Worm (Caenorhabditis elegans): ENCODE results near the gene memi-3.

The memi-3 gene

ce11 chrIV:11363806-11364562 lies 39.2 kb downstream of the memi-3 start:
- TF ChIP-seq hlh-13 (GFP tag; optimal IDR thresholded peaks at IDR 0.05) (no peak), nfya-1 (tag; optimal IDR thresholded peaks at IDR 0.05) (peak; percentile 5), Y22D7AL.16 (tag; optimal IDR thresholded peaks at IDR 0.05) (no peak), tbx-2 (tag; optimal IDR thresholded peaks at IDR 0.05) (peak; percentile 0)

ce11 chrIV:11361409-11361808 lies 41.7 kb downstream of the memi-3 start, which contains the start of gene T01G1.4:
TSS of gene T01G1.4 (minus strand) at chrIV:11361509.
- TF ChIP-seq unc-86 (tag; optimal IDR thresholded peaks at IDR 0.05) (no peak), sox-4 (tag; optimal IDR thresholded peaks at IDR 0.05) (no peak), ceh-9 (tag; optimal IDR thresholded peaks at IDR 0.05) (no peak), ceh-18 (tag; optimal IDR thresholded peaks at IDR 0.05) (no peak), pha-2 (tag; optimal IDR thresholded peaks at IDR 0.05) (no peak), unc-42 (tag; optimal IDR thresholded peaks at IDR 0.05) (no peak), ztf-16 (tag; optimal IDR thresholded peaks at IDR 0.05) (no peak), tbx-7 (tag; optimal IDR thresholded peaks at IDR 0.05) (no peak), syd-9 (tag; optimal IDR thresholded peaks at IDR 0.05) (no peak), zip-5 (tag; optimal IDR thresholded peaks at IDR 0.05) (no peak), ceh-14 (tag; optimal IDR thresholded peaks at IDR 0.05) (no peak), hlh-15 (tag; optimal IDR thresholded peaks at IDR 0.05) (no peak), dmd-4 (tag; optimal IDR thresholded peaks at IDR 0.05; ENCODE audit: borderline replicate concordance) (no peak), tbx-2 (tag; optimal IDR thresholded peaks at IDR 0.05) (no peak), ceh-24 (tag; optimal IDR thresholded peaks at IDR 0.05) (no peak), unc-3 (GFP tag; conservative IDR thresholded peaks at IDR 0.05) (no peak), unc-3 (tag; optimal IDR thresholded peaks at IDR 0.05) (no peak), K09A11.1 (tag; optimal IDR thresholded peaks at IDR 0.05; ENCODE audit: insufficient read depth) (no peak), sdc-2 (tag; optimal IDR thresholded peaks at IDR 0.05) (no peak), fax-1 (tag; optimal IDR thresholded peaks at IDR 0.05) (no peak)

- no peak for TF ChIP-seq Y22D7AL.16 (tag; optimal IDR thresholded peaks at IDR 0.05)
- no peak for TF ChIP-seq T23F11.4 (GFP tag; optimal IDR thresholded peaks at IDR 0.05)
- TF ChIP-seq ceh-19 (GFP tag; optimal IDR thresholded peaks at IDR 0.05) = no peak
- TF ChIP-seq sox-4 (tag; optimal IDR thresholded peaks at IDR 0.05) = no peak
- no peak for TF ChIP-seq nhr-11 (tag; optimal IDR thresholded peaks at IDR 0.05)
- TF ChIP-seq ceh-6 (GFP tag; optimal IDR thresholded peaks at IDR 0.05) = no peak
- no peak for TF ChIP-seq hlh-13 (GFP tag; optimal IDR thresholded peaks at IDR 0.05)
- TF ChIP-seq pax-1 (tag; optimal IDR thresholded peaks at IDR 0.05) = no peak
- TF ChIP-seq ceh-34 (tag; optimal IDR thresholded peaks at IDR 0.05) = no peak
- no peak for TF ChIP-seq lim-6 (tag; optimal IDR thresholded peaks at IDR 0.05)
- no peak for TF ChIP-seq madf-2 (tag; optimal IDR thresholded peaks at IDR 0.05)
- TF ChIP-seq ahr-1 (tag; optimal IDR thresholded peaks at IDR 0.05) = no peak
- no peak for TF ChIP-seq tbx-7 (tag; optimal IDR thresholded peaks at IDR 0.05)
- no peak for TF ChIP-seq unc-86 (tag; optimal IDR thresholded peaks at IDR 0.05)
- no peak for TF ChIP-seq hlh-30 (tag; optimal IDR thresholded peaks at IDR 0.05; ENCODE audit: insufficient read depth)
- no peak for TF ChIP-seq C38D4.7 (GFP tag; optimal IDR thresholded peaks at IDR 0.05)
- no peak for TF ChIP-seq rnt-1 (tag; optimal IDR thresholded peaks at IDR 0.05)
- TF ChIP-seq syd-9 (tag; optimal IDR thresholded peaks at IDR 0.05) = no peak
- TF ChIP-seq ceh-31 (tag; optimal IDR thresholded peaks at IDR 0.05) = no peak
These were observed 43.4 kb downstream of the memi-3 start, which contains the start of gene klp-12 for ce11 chrIV:11359769-11360168. TSS of gene klp-12 (minus strand) at chrIV:11359869.

ce11 chrIV:11353946-11354458 lies 49.1 kb downstream of the memi-3 start, which contains the start of gene T01G1.2:
TSS of gene T01G1.2 (plus strand) at chrIV:11354408.
- TF ChIP-seq ceh-18 (tag; optimal IDR thresholded peaks at IDR 0.05) (peak; percentile 36), unc-55 (GFP tag; optimal IDR thresholded peaks at IDR 0.05) (peak; percentile 67), ceh-31 (tag; optimal IDR thresholded peaks at IDR 0.05) (no peak)

Data from whole organism, late embryonic.